Worm (Caenorhabditis elegans): ENCODE measurements around the gene twk-8.
A peak's percentile ranks its signal among the peaks of the same experiment; 100 is the strongest.

Gene twk-8

DNA sequence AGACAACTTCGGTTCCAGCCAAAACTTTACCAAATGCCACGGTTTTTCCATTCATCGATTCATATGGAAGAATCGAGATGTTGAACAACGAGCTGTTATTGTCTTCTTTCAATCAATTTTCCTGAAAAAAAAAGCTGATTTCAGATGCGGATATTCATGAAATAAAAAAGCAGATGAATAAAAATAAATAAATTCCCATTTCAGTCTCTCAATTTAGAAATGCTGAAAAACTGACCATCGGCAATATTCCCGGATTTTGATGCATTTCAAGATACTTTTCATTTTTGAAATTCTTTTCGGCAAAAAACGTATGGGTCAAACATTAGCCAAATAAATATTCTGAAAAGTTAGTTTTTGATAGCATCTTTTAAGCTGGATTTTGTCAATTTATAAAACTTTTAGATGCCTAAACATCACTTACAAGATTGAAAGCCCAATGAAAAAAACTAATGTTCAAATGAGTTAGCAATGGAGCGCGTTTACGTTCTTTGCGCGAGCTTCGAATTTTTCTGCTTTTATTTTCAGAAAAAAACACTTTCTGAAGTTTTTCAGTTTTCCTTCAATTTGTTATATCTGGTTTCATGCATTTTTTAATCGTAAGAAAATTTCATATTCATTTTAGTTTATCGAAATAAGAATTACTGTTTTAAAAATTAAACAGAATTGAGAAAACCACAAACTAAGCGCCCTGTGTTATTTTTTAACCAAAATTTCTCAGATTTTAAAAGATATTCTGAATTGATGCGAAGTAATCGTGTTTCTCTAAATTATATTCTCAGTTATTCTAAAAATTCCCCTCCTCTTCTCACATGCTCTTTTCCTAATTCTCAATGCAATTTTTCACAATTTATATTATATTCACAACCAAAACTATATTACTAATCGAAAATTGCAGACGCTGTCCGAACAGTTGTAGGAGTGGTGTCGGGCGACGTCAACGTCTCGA is 22.2 kb downstream of the twk-8 start, which contains the start of the genes C01F6.14 and fem-3:
TSS of gene C01F6.14 (minus strand) at position 51 of the 946 bp plus-strand sequence.
TSS of gene fem-3 (plus strand) at position 896 of the 946 bp plus-strand sequence.
- TF ChIP-seq nhr-12 (tag; optimal IDR thresholded peaks at IDR 0.05) (no peak), lin-15B (tag; optimal IDR thresholded peaks at IDR 0.05) (peak; percentile 46), fkh-10 (GFP tag; optimal IDR thresholded peaks at IDR 0.05) (no peak), egl-5 (tag; optimal IDR thresholded peaks at IDR 0.05) (peak; percentile 72), pha-4 (tag; optimal IDR thresholded peaks at IDR 0.05) (peak; percentile 39), nfya-1 (tag; optimal IDR thresholded peaks at IDR 0.05; ENCODE audit: insufficient read depth) (peak; percentile 36)

DNA sequence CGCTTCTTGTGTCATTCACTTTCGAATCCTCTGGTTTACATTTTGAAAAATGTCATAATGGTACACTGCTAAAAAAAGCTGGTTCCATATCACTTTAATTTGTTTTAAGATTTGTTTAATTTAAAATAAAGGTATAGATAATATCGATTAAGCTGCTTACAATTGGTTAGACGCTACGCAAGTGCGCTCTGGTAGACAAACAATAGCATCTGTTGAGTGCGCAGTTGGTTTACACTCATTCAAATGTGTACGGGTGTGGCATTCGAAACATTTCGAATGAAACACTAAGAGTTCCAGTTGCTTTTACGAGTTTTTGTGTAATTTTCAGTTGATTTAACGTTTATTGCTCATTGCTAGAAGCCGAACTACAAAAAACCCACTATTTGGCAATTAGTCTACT is 25.3 kb downstream of the twk-8 start:
- peak; percentile 27 for TF ChIP-seq snpc-4 (tag; optimal IDR thresholded peaks at IDR 0.05)
- no peak for TF ChIP-seq fos-1 (tag; optimal IDR thresholded peaks at IDR 0.05)
- TF ChIP-seq nhr-43 (tag; optimal IDR thresholded peaks at IDR 0.05; ENCODE audit: poor library complexity, severe bottlenecking) = no peak
- no peak for TF ChIP-seq lsy-12 (tag; optimal IDR thresholded peaks at IDR 0.05)
- peak; percentile 49 for TF ChIP-seq nhr-25 (tag; optimal IDR thresholded peaks at IDR 0.05)
- TF ChIP-seq fkh-10 (GFP tag; optimal IDR thresholded peaks at IDR 0.05) = no peak
- no peak for TF ChIP-seq aly-2 (tag; optimal IDR thresholded peaks at IDR 0.05)
- no peak for TF ChIP-seq nhr-67 (tag; optimal IDR thresholded peaks at IDR 0.05)
- TF ChIP-seq fkh-2 (tag; optimal IDR thresholded peaks at IDR 0.05) = no peak
- no peak for TF ChIP-seq ZK546.5 (tag; optimal IDR thresholded peaks at IDR 0.05)
- TF ChIP-seq nhr-12 (tag; optimal IDR thresholded peaks at IDR 0.05) = no peak
- no peak for TF ChIP-seq ama-1 (optimal IDR thresholded peaks at IDR 0.05)
- no peak for TF ChIP-seq mdl-1 (tag; optimal IDR thresholded peaks at IDR 0.05)
- TF ChIP-seq nfya-1 (tag; optimal IDR thresholded peaks at IDR 0.05; ENCODE audit: insufficient read depth) = peak; percentile 58
- no peak for TF ChIP-seq ztf-4 (tag; optimal IDR thresholded peaks at IDR 0.05)
- TF ChIP-seq nhr-77 (tag; optimal IDR thresholded peaks at IDR 0.05) = no peak
- TF ChIP-seq elt-2 (tag; optimal IDR thresholded peaks at IDR 0.05) = peak; percentile 15
- TF ChIP-seq lin-39 (tag; optimal IDR thresholded peaks at IDR 0.05) = peak; percentile 71
- no peak for TF ChIP-seq nhr-76 (tag; optimal IDR thresholded peaks at IDR 0.05)
- peak; percentile 85 for TF ChIP-seq pha-4 (tag; optimal IDR thresholded peaks at IDR 0.05)
- TF ChIP-seq elt-1 (tag; optimal IDR thresholded peaks at IDR 0.05) = no peak
- peak; percentile 50 for TF ChIP-seq ceh-28 (tag; optimal IDR thresholded peaks at IDR 0.05)
- TF ChIP-seq hmg-11 (tag; optimal IDR thresholded peaks at IDR 0.05) = peak; percentile 68
- TF ChIP-seq nhr-11 (tag; optimal IDR thresholded peaks at IDR 0.05) = no peak
- TF ChIP-seq lin-15B (tag; optimal IDR thresholded peaks at IDR 0.05) = peak; percentile 69
- TF ChIP-seq pqm-1 (tag; optimal IDR thresholded peaks at IDR 0.05) = no peak
- TF ChIP-seq nhr-23 (tag; optimal IDR thresholded peaks at IDR 0.05) = peak; percentile 14
- TF ChIP-seq ztf-11 (tag; optimal IDR thresholded peaks at IDR 0.05) = no peak
- TF ChIP-seq egl-5 (tag; optimal IDR thresholded peaks at IDR 0.05) = peak; percentile 93

DNA sequence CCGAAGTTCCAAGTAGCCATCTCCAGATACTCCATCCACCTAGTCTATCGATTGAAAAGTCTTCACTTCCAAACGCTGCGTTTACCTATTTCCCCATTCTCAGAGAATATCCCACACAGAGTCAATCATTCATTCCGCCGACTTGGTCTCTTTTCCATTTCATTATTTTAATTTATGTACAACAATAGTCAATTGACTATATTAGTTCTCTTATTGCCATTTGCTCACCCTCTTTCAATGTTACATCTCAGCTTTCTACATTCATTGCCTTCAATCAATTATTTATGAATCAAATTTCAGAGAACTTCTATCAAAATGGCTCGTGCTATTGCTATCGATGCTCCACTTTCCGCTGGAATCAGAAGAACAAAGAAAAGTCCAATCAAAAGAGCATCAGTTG is 26.5 kb downstream of the twk-8 start, which contains the start of gene aly-1:
TSS of gene aly-1 (plus strand) at position 301 of the 400 bp plus-strand sequence.
- no peak for TF ChIP-seq unc-39 (tag; optimal IDR thresholded peaks at IDR 0.05)
- no peak for TF ChIP-seq eor-1 (tag; optimal IDR thresholded peaks at IDR 0.05)
- no peak for TF ChIP-seq nhr-11 (tag; optimal IDR thresholded peaks at IDR 0.05)
- TF ChIP-seq egl-27 (tag; optimal IDR thresholded peaks at IDR 0.05) = no peak
- no peak for TF ChIP-seq jun-1 (tag; optimal IDR thresholded peaks at IDR 0.05)
- TF ChIP-seq sea-2 (GFP tag; optimal IDR thresholded peaks at IDR 0.05) = no peak
- TF ChIP-seq mdl-1 (tag; optimal IDR thresholded peaks at IDR 0.05) = no peak
- TF ChIP-seq nhr-12 (tag; optimal IDR thresholded peaks at IDR 0.05) = no peak
- no peak for TF ChIP-seq ztf-11 (tag; optimal IDR thresholded peaks at IDR 0.05)
- no peak for TF ChIP-seq lin-39 (tag; optimal IDR thresholded peaks at IDR 0.05)
- no peak for TF ChIP-seq elt-3 (tag; optimal IDR thresholded peaks at IDR 0.05)
- no peak for TF ChIP-seq lsy-12 (tag; optimal IDR thresholded peaks at IDR 0.05)
- TF ChIP-seq zag-1 (tag; optimal IDR thresholded peaks at IDR 0.05) = no peak
- TF ChIP-seq mml-1 (tag; optimal IDR thresholded peaks at IDR 0.05) = no peak
- TF ChIP-seq nhr-67 (tag; optimal IDR thresholded peaks at IDR 0.05) = no peak
- no peak for TF ChIP-seq nhr-237 (tag; optimal IDR thresholded peaks at IDR 0.05)
- TF ChIP-seq fkh-10 (GFP tag; optimal IDR thresholded peaks at IDR 0.05) = no peak
